Fruit fly (Drosophila melanogaster) whole organism, embryonic: ENCODE measurements around the gene CG3587.

Experiments used
- B-H2 ChIP-seq: fragments of 200-800 bp; sonication (Bioruptor generic); optimal IDR thresholded peaks from 2 replicates; lab custom pipeline; 2018; ENCODE audit warnings: missing biosample characterization, mild to moderate bottlenecking, missing genetic modification characterization
- CG10274 ChIP-seq: fragments of 200-800 bp; sonication (Bioruptor generic); optimal IDR thresholded peaks from 3 replicates; lab custom pipeline; 2017; ENCODE audit warnings: missing biosample characterization, mild to moderate bottlenecking, missing genetic modification characterization
- CG10366 ChIP-seq: fragments of 200-800 bp; sonication (Bioruptor generic); IDR thresholded peaks from 2 replicates; pipeline ENCODE4 v1.3.6; 2022; ENCODE audit warnings: missing biosample characterization, missing genetic modification characterization
- CG10431 ChIP-seq: fragments of 200-800 bp; sonication (Bioruptor generic); optimal IDR thresholded peaks from 3 replicates; lab custom pipeline; 2018; ENCODE audit warnings: missing biosample characterization, mild to moderate bottlenecking, missing genetic modification characterization
- CG10959 ChIP-seq: fragments of 200-800 bp; sonication (Bioruptor generic); IDR thresholded peaks from 2 replicates; pipeline ENCODE4 v1.3.6; 2022; ENCODE audit warnings: missing biosample characterization, missing genetic modification characterization
- CG13287 ChIP-seq: fragments of 200-800 bp; sonication (Bioruptor generic); IDR thresholded peaks from 2 replicates; pipeline ENCODE4 v1.3.6; 2022; ENCODE audit warnings: missing biosample characterization, missing genetic modification characterization; ENCODE audit not compliant: partially characterized antibody
- CG13424 ChIP-seq: fragments of 200-800 bp; sonication (Bioruptor generic); optimal IDR thresholded peaks from 2 replicates; lab custom pipeline; 2019; ENCODE audit warnings: missing biosample characterization, mild to moderate bottlenecking, missing genetic modification characterization, moderate library complexity
- CG14710 ChIP-seq: fragments of 200-800 bp; sonication (Bioruptor generic); optimal IDR thresholded peaks from 3 replicates; lab custom pipeline; 2019; ENCODE audit warnings: missing biosample characterization, mild to moderate bottlenecking, missing genetic modification characterization, moderate library complexity
- CG15073 ChIP-seq: fragments of 200-800 bp; sonication (Bioruptor generic); optimal IDR thresholded peaks from 2 replicates; lab custom pipeline; 2016; ENCODE audit warnings: missing biosample characterization, missing genetic modification characterization
- CG1603 ChIP-seq: fragments of 200-800 bp; sonication (Bioruptor generic); optimal IDR thresholded peaks from 2 replicates; lab custom pipeline; 2019; ENCODE audit warnings: missing biosample characterization, mild to moderate bottlenecking, missing genetic modification characterization, moderate library complexity
- CG4617 ChIP-seq: fragments of 200-800 bp; sonication (Bioruptor generic); optimal IDR thresholded peaks from 3 replicates; lab custom pipeline; 2016; ENCODE audit warnings: missing biosample characterization, missing genetic modification characterization, borderline replicate concordance
- CG6689 ChIP-seq: fragments of 200-800 bp; sonication (Bioruptor generic); IDR thresholded peaks from 2 replicates; pipeline ENCODE4 v1.3.6; 2022; ENCODE audit warnings: missing biosample characterization, missing genetic modification characterization
- CG7928 ChIP-seq: fragments of 200-800 bp; sonication (Bioruptor generic); optimal IDR thresholded peaks from 2 replicates; lab custom pipeline; 2017; ENCODE audit warnings: missing biosample characterization, mild to moderate bottlenecking, missing genetic modification characterization
- CG8290 ChIP-seq, 3 experiments: fragments of 200-800 bp; sonication (Bioruptor generic); optimal IDR thresholded peaks; 2 replicates each; lab custom pipeline; 2016 to 2019; ENCODE audit warnings: missing biosample characterization in 3 of 3, missing genetic modification characterization in 3 of 3, mild to moderate bottlenecking in 2 of 3, moderate library complexity in 1 of 3
- CG8924 ChIP-seq: fragments of 200-800 bp; optimal IDR thresholded peaks from 3 replicates; lab custom pipeline; 2019; ENCODE audit warnings: missing biosample characterization, mild to moderate bottlenecking, missing genetic modification characterization, moderate library complexity
- Dll ChIP-seq: fragments of 200-800 bp; sonication (Bioruptor generic); IDR thresholded peaks from 4 replicates; pipeline ENCODE4 v1.3.6; 2022; ENCODE audit warnings: missing biosample characterization, missing genetic modification characterization; ENCODE audit not compliant: partially characterized antibody
- Dp ChIP-seq: fragments of 200-800 bp; sonication (Bioruptor generic); optimal IDR thresholded peaks from 2 replicates; lab custom pipeline; 2018; ENCODE audit warnings: missing biosample characterization, mild to moderate bottlenecking, missing genetic modification characterization, moderate library complexity
- Dref ChIP-seq: fragments of 200-800 bp; sonication (Bioruptor generic); IDR thresholded peaks from 2 replicates; pipeline ENCODE4 v1.3.6; 2022; ENCODE audit warnings: missing biosample characterization, missing genetic modification characterization
- E2f1 ChIP-seq: fragments of 200-800 bp; sonication (Bioruptor generic); IDR thresholded peaks from 2 replicates; pipeline ENCODE4 v1.3.6; 2022; ENCODE audit warnings: missing biosample characterization, missing genetic modification characterization
- E2f2 ChIP-seq: fragments of 200-800 bp; sonication (Bioruptor generic); IDR thresholded peaks from 2 replicates; pipeline ENCODE4 v1.3.6; 2022; ENCODE audit warnings: missing biosample characterization, missing genetic modification characterization
- Ets65A ChIP-seq: fragments of 200-800 bp; sonication (Bioruptor generic); peaks from one replicate; lab custom pipeline; 2016; ENCODE audit warnings: missing biosample characterization, missing genetic modification characterization
- Fer1 ChIP-seq: fragments of 200-800 bp; sonication (Bioruptor generic); optimal IDR thresholded peaks from 2 replicates; lab custom pipeline; 2017; ENCODE audit warnings: missing biosample characterization, mild to moderate bottlenecking, missing genetic modification characterization
- HmgZ ChIP-seq: fragments of 200-800 bp; sonication (Bioruptor generic); optimal IDR thresholded peaks from 2 replicates; lab custom pipeline; 2018; ENCODE audit warnings: missing biosample characterization, mild to moderate bottlenecking, missing genetic modification characterization
- MBD-R2 ChIP-seq: fragments of 200-800 bp; sonication (Bioruptor generic); IDR thresholded peaks from 2 replicates; pipeline ENCODE4 v1.3.6; 2022; ENCODE audit warnings: missing biosample characterization, missing genetic modification characterization
- MESR4 ChIP-seq: fragments of 200-800 bp; sonication (Bioruptor generic); optimal IDR thresholded peaks from 2 replicates; lab custom pipeline; 2018; ENCODE audit warnings: missing biosample characterization, mild to moderate bottlenecking, missing genetic modification characterization, moderate library complexity
- MTF-1 ChIP-seq: fragments of 200-800 bp; sonication (Bioruptor generic); optimal IDR thresholded peaks from 2 replicates; lab custom pipeline; 2018; ENCODE audit warnings: missing biosample characterization, mild to moderate bottlenecking, missing genetic modification characterization, borderline replicate concordance
- Med ChIP-seq: fragments of 200-800 bp; sonication (Bioruptor generic); peaks from one replicate; lab custom pipeline; 2016; ENCODE audit warnings: missing biosample characterization, missing genetic modification characterization, mild to moderate bottlenecking, inconsistent platforms, moderate library complexity
- Myb ChIP-seq: fragments of 200-800 bp; sonication (Bioruptor generic); optimal IDR thresholded peaks from 2 replicates; lab custom pipeline; 2016; ENCODE audit warnings: missing biosample characterization, missing genetic modification characterization
- Rx ChIP-seq: fragments of 200-800 bp; sonication (Bioruptor generic); IDR thresholded peaks from 2 replicates; pipeline ENCODE4 v1.3.6; 2022; ENCODE audit warnings: missing biosample characterization, missing genetic modification characterization
- Scr ChIP-seq: fragments of 200-800 bp; sonication (Bioruptor generic); IDR thresholded peaks from 2 replicates; pipeline ENCODE4 v1.3.6; 2022; ENCODE audit warnings: missing biosample characterization, missing genetic modification characterization; ENCODE audit not compliant: partially characterized antibody
- TFAM ChIP-seq: fragments of 200-800 bp; sonication (Bioruptor generic); optimal IDR thresholded peaks from 2 replicates; lab custom pipeline; 2017; ENCODE audit warnings: missing biosample characterization, missing genetic modification characterization, inconsistent platforms
- YL-1 ChIP-seq: fragments of 200-800 bp; sonication (Bioruptor generic); optimal IDR thresholded peaks from 3 replicates; lab custom pipeline; 2017; ENCODE audit warnings: missing biosample characterization, mild to moderate bottlenecking, missing genetic modification characterization
- ara ChIP-seq: fragments of 200-800 bp; sonication (Bioruptor generic); IDR thresholded peaks from 2 replicates; pipeline ENCODE4 v1.3.6; 2022; ENCODE audit warnings: missing biosample characterization, missing genetic modification characterization
- caup ChIP-seq: fragments of 200-800 bp; sonication (Bioruptor generic); optimal IDR thresholded peaks from 3 replicates; lab custom pipeline; 2017; ENCODE audit warnings: missing biosample characterization, mild to moderate bottlenecking, missing genetic modification characterization, moderate library complexity; ENCODE audit not compliant: severe bottlenecking
- chinmo ChIP-seq: fragments of 200-800 bp; sonication (Bioruptor generic); IDR thresholded peaks from 4 replicates; pipeline ENCODE4 v1.3.6; 2022; ENCODE audit warnings: missing biosample characterization, missing genetic modification characterization; ENCODE audit not compliant: partially characterized antibody
- gem ChIP-seq: fragments of 200-800 bp; sonication (Bioruptor generic); optimal IDR thresholded peaks from 2 replicates; lab custom pipeline; 2019; ENCODE audit warnings: missing biosample characterization, mild to moderate bottlenecking, missing genetic modification characterization, moderate library complexity
- lilli ChIP-seq: fragments of 200-800 bp; sonication (Bioruptor generic); optimal IDR thresholded peaks from 3 replicates; lab custom pipeline; 2016; ENCODE audit warnings: missing biosample characterization, missing genetic modification characterization
- phol ChIP-seq: fragments of 200-800 bp; sonication (Bioruptor generic); optimal IDR thresholded peaks from 3 replicates; lab custom pipeline; 2018; ENCODE audit warnings: missing biosample characterization, mild to moderate bottlenecking, missing genetic modification characterization, moderate library complexity
- prd ChIP-seq, 3 experiments: fragments of >200 bp in 2 of 3; fragments of 200-800 bp in 1 of 3; sonication (Bioruptor generic) in 1 of 3; optimal IDR thresholded peaks in 2 of 3; IDR thresholded peaks in 1 of 3; 2 replicates in 2 of 3; 3 replicates in 1 of 3; pipeline versions ENCODE4 v1.3.6 to Lab custom; 2017 to 2022; ENCODE audit warnings: missing biosample characterization in 1 of 3, missing genetic modification characterization in 1 of 3
- row ChIP-seq: fragments of 200-800 bp; sonication (Bioruptor generic); IDR thresholded peaks from 3 replicates; pipeline ENCODE4 v1.3.6; 2022; ENCODE audit warnings: missing biosample characterization, missing genetic modification characterization
- scrt ChIP-seq: fragments of 200-800 bp; sonication (Bioruptor generic); optimal IDR thresholded peaks from 2 replicates; lab custom pipeline; 2018; ENCODE audit warnings: missing biosample characterization, mild to moderate bottlenecking, missing genetic modification characterization, moderate library complexity
- sens ChIP-seq: fragments of 200-800 bp; sonication (Bioruptor generic); peaks from one replicate; lab custom pipeline; 2016; ENCODE audit warnings: missing biosample characterization, missing genetic modification characterization
- sob ChIP-seq: fragments of 200-800 bp; sonication (Bioruptor generic); IDR thresholded peaks from 2 replicates; pipeline ENCODE4 v1.3.6; 2022; ENCODE audit warnings: missing biosample characterization, missing genetic modification characterization
- stwl ChIP-seq: fragments of 200-800 bp; sonication (Bioruptor generic); optimal IDR thresholded peaks from 3 replicates; lab custom pipeline; 2018; ENCODE audit warnings: missing biosample characterization, mild to moderate bottlenecking, missing genetic modification characterization, moderate library complexity
- tll ChIP-seq, 2 experiments: fragments of 200-800 bp in 1 of 2; fragments of >200 bp in 1 of 2; sonication (Bioruptor generic) in 1 of 2; optimal IDR thresholded peaks; 2 replicates each; lab custom pipeline; 2017 to 2019; ENCODE audit warnings: missing biosample characterization in 2 of 2, missing genetic modification characterization in 2 of 2, mild to moderate bottlenecking in 1 of 2, moderate library complexity in 1 of 2
- trem ChIP-seq: fragments of 200-800 bp; optimal IDR thresholded peaks from 3 replicates; lab custom pipeline; 2019; ENCODE audit warnings: missing biosample characterization, mild to moderate bottlenecking, missing genetic modification characterization, moderate library complexity
- zen ChIP-seq: fragments of 200-800 bp; sonication (Bioruptor generic); optimal IDR thresholded peaks from 3 replicates; lab custom pipeline; 2018; ENCODE audit warnings: missing biosample characterization, mild to moderate bottlenecking, missing genetic modification characterization, moderate library complexity
- zen2 ChIP-seq: fragments of 200-800 bp; sonication (Bioruptor generic); IDR thresholded peaks from 3 replicates; pipeline ENCODE4 v1.3.6; 2022; ENCODE audit warnings: missing biosample characterization, missing genetic modification characterization; ENCODE audit not compliant: partially characterized antibody

Gene CG3587

DNA sequence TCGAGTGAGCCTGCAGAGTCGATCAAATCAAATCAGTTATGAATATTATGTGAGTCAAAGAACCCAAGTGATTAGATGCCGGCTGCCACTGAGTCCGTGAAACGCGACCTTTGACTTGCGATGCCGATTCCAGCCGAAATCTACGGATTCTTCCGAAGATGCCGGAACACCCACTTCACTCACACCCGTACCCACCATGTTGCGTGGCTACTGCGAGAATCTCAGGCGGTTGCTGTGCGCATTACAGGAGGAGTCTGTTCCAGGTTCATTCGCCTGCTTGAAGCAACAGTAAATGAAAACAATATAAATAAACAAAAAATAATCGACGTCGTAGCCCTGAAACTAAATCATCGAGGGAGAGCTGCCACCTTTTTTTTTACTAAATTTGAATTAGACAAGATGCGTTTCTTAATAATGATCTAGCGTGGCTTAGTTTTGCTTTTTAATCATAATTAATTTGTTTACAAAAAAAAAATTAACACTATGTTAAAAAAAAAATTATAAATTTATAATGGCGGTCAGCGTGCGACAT lies 38.4 kb upstream of the CG3587 start, which contains the start of gene Ldaf1 (continued):
- TF ChIP-seq Med, result peak; percentile 64
- TF ChIP-seq HmgZ (tag; lab: Kevin White, UChicago), result peak; percentile 24
- TF ChIP-seq CG10366 (GFP tag; lab: Robert Waterston, UW), result no peak
- peak; percentile 19 for TF ChIP-seq B-H2 (GFP tag; lab: Kevin White, UChicago)
- TF ChIP-seq phol, result peak; percentile 5
- no peak for TF ChIP-seq CG10274 (GFP tag; lab: Kevin White, UChicago)
- no peak for TF ChIP-seq caup
- TF ChIP-seq prd (optimal IDR thresholded peaks at IDR 0.05; lab: Kevin White, UChicago), result no peak
- TF ChIP-seq prd (GFP tag; IDR thresholded peaks at IDR 0.05; lab: Robert Waterston, UW), result no peak
- TF ChIP-seq CG4617, result peak; percentile 21
- TF ChIP-seq zen, result peak; percentile 6
- no peak for TF ChIP-seq E2f1 (GFP tag; lab: Robert Waterston, UW)
- TF ChIP-seq CG1603 (tag; lab: Kevin White, UChicago), result peak; percentile 21
- TF ChIP-seq chinmo (GFP tag; lab: Robert Waterston, UW), result no peak
- TF ChIP-seq CG13287, result peak; percentile 23; the same call in 1 of the 2 replicates
- no peak for TF ChIP-seq Rx (GFP tag; lab: Robert Waterston, UW)
- peak; percentile 44; the same call in 1 of the 3 replicates for TF ChIP-seq row
- TF ChIP-seq Dp (GFP tag; lab: Kevin White, UChicago), result peak; percentile 54
- peak; percentile 71 for TF ChIP-seq E2f2
- no peak for TF ChIP-seq CG8290 (GFP tag; optimal IDR thresholded peaks at IDR 0.05; lab: Kevin White, UChicago)
- peak in 1 of 2 experiments; percentile 5 for TF ChIP-seq CG8290 (tag; optimal IDR thresholded peaks at IDR 0.05; lab: Kevin White, UChicago)
- no peak for TF ChIP-seq MTF-1
- TF ChIP-seq YL-1, result peak; percentile 4
- TF ChIP-seq sob (GFP tag; lab: Robert Waterston, UW), result no peak
- peak; percentile 5 for TF ChIP-seq lilli (GFP tag; lab: Kevin White, UChicago)
- no peak for TF ChIP-seq zen2 (GFP tag; lab: Robert Waterston, UW)
- TF ChIP-seq TFAM, result no peak
- peak; percentile 69 for TF ChIP-seq sens (GFP tag; lab: Kevin White, UChicago)
- no peak for TF ChIP-seq CG15073 (GFP tag; lab: Kevin White, UChicago)
- peak; percentile 22 for TF ChIP-seq CG14710 (tag; lab: Kevin White, UChicago)
- peak; percentile 36 for TF ChIP-seq scrt (GFP tag; lab: Kevin White, UChicago)
- TF ChIP-seq Myb (GFP tag; lab: Kevin White, UChicago), result peak; percentile 55
- TF ChIP-seq tll (GFP tag; optimal IDR thresholded peaks at IDR 0.05; lab: Kevin White, UChicago), result no peak
- peak; percentile 22 for TF ChIP-seq CG10431
- TF ChIP-seq Dll, result 0 out of 4 replicates have a peak, but pooled peaks have one; percentile 25
- peak; percentile 20 for TF ChIP-seq MESR4 (GFP tag; lab: Kevin White, UChicago)
- peak; percentile 16 for TF ChIP-seq gem
- TF ChIP-seq MBD-R2 (GFP tag; lab: Robert Waterston, UW), result peak; percentile 65
- TF ChIP-seq CG7928, result peak; percentile 87
- TF ChIP-seq stwl (tag; lab: Kevin White, UChicago), result peak; percentile 40
- TF ChIP-seq Dref (GFP tag; lab: Robert Waterston, UW), result peak; percentile 48
- peak; percentile 28 for TF ChIP-seq trem (tag; lab: Kevin White, UChicago)
- TF ChIP-seq Fer1 (GFP tag; lab: Kevin White, UChicago), result peak; percentile 5
- 0 out of 2 replicates have a peak, but pooled peaks have one; percentile 23 for TF ChIP-seq Scr (GFP tag; lab: Robert Waterston, UW)
- TF ChIP-seq CG10959 (GFP tag; lab: Robert Waterston, UW), result no peak
- peak; percentile 2 for TF ChIP-seq CG8924 (tag; lab: Kevin White, UChicago)
- TF ChIP-seq ara (GFP tag; lab: Robert Waterston, UW), result no peak
- peak; percentile 5 for TF ChIP-seq CG13424 (tag; lab: Kevin White, UChicago)
- TF ChIP-seq Ets65A (GFP tag; lab: Kevin White, UChicago), result no peak
- TF ChIP-seq CG6689, result no peak
